ENCODE assay signal across 1 fruit fly cellular context in the genomic region with DNA sequence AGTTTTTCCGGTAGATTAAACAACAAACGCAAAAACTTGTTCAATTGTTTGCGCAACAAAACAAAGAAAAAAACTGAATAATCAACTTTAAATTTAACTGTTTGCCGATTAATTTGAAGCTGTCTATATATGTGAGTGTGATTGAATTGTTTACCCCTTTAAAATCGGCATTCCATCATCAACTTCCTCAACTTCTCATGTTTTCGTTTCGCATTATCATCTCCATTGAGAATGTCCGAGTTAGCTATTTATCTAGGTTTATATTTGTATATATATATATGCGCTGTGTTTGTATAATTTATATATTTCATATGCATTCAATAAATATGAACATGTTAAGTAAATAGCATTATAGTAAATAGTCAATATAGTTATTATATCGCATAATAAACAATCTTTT.
TF ChIP-seq lines count a peak whose summit lies in the region.

No protein-coding gene starts in this region.

TF ChIP-seq in whole organism, embryonic, 481 proteins besides CTCF, POLR2A, EP300 and RAD21 (continued from another document and continues in another):
- no peak for TF ChIP-seq ems (GFP tag; optimal IDR thresholded peaks at IDR 0.05; lab: Kevin White, UChicago)
- TF ChIP-seq CG11696 (GFP tag; IDR thresholded peaks at IDR 0.05; lab: Robert Waterston, UW), result no peak
- TF ChIP-seq NFAT (GFP tag; IDR thresholded peaks at IDR 0.05; lab: Robert Waterston, UW), result no peak
- TF ChIP-seq tio (GFP tag; optimal IDR thresholded peaks at IDR 0.05; lab: Kevin White, UChicago), result no peak
- TF ChIP-seq ewg (GFP tag; optimal IDR thresholded peaks at IDR 0.05; lab: Kevin White, UChicago), result no peak
- TF ChIP-seq unc-4 (GFP tag; IDR thresholded peaks at IDR 0.05; lab: Robert Waterston, UW; ENCODE audit: partially characterized antibody), result no peak
- TF ChIP-seq Dref (GFP tag; IDR thresholded peaks at IDR 0.05; lab: Robert Waterston, UW), result no peak
- no peak; the same call in 1 of the 2 replicates for TF ChIP-seq seq (GFP tag; IDR thresholded peaks at IDR 0.05; lab: Robert Waterston, UW)
- peak; percentile 23 for TF ChIP-seq CG1233 (GFP tag; optimal IDR thresholded peaks at IDR 0.05; lab: Kevin White, UChicago)
- no peak for TF ChIP-seq nmo (GFP tag; optimal IDR thresholded peaks at IDR 0.05; lab: Kevin White, UChicago)
- no peak for TF ChIP-seq dmrt11E (tag; optimal IDR thresholded peaks at IDR 0.05; lab: Kevin White, UChicago)
- TF ChIP-seq exex (tag; optimal IDR thresholded peaks at IDR 0.05; lab: Kevin White, UChicago), result peak; percentile 11
- TF ChIP-seq da (GFP tag; optimal IDR thresholded peaks at IDR 0.05; lab: Kevin White, UChicago), result no peak
- TF ChIP-seq E2f2 (GFP tag; IDR thresholded peaks at IDR 0.05; lab: Robert Waterston, UW), result no peak
- no peak for TF ChIP-seq CG1603 (tag; optimal IDR thresholded peaks at IDR 0.05; lab: Kevin White, UChicago)
- no peak for TF ChIP-seq CG11085 (GFP tag; IDR thresholded peaks at IDR 0.05; lab: Robert Waterston, UW)
- TF ChIP-seq sug (tag; optimal IDR thresholded peaks at IDR 0.05; lab: Kevin White, UChicago), result peak; percentile 23
- no peak for TF ChIP-seq Neu2 (GFP tag; optimal IDR thresholded peaks at IDR 0.05; lab: Kevin White, UChicago; ENCODE audit: borderline replicate concordance)
- no peak for TF ChIP-seq slp2 (GFP tag; optimal IDR thresholded peaks at IDR 0.05; lab: Kevin White, UChicago)
- no peak for TF ChIP-seq sc (optimal IDR thresholded peaks at IDR 0.05; lab: Kevin White, UChicago)
- no peak for TF ChIP-seq sc (GFP tag; optimal IDR thresholded peaks at IDR 0.05; lab: Kevin White, UChicago)
- no peak for TF ChIP-seq grau (tag; optimal IDR thresholded peaks at IDR 0.05; lab: Kevin White, UChicago)
- peak; percentile 65 for TF ChIP-seq Hmr (GFP tag; optimal IDR thresholded peaks at IDR 0.05; lab: Kevin White, UChicago)
- no peak for TF ChIP-seq tll (GFP tag; optimal IDR thresholded peaks at IDR 0.05; lab: Kevin White, UChicago)
- TF ChIP-seq bcd (GFP tag; optimal IDR thresholded peaks at IDR 0.05; lab: Kevin White, UChicago), result no peak
- TF ChIP-seq Hsf (GFP tag; optimal IDR thresholded peaks at IDR 0.05; lab: Kevin White, UChicago), result no peak
- no peak for TF ChIP-seq Ssrp (tag; optimal IDR thresholded peaks at IDR 0.05; lab: Kevin White, UChicago)
- no peak for TF ChIP-seq ssp (GFP tag; IDR thresholded peaks at IDR 0.05; lab: Robert Waterston, UW)
- TF ChIP-seq CG34422 (GFP tag; IDR thresholded peaks at IDR 0.05; lab: Robert Waterston, UW), result no peak
- no peak for TF ChIP-seq CG10565 (GFP tag; optimal IDR thresholded peaks at IDR 0.05; lab: Kevin White, UChicago)
- no peak for TF ChIP-seq CG31441 (GFP tag; IDR thresholded peaks at IDR 0.05; lab: Robert Waterston, UW)
- no peak for TF ChIP-seq oc (tag; optimal IDR thresholded peaks at IDR 0.05; lab: Kevin White, UChicago)
- no peak for TF ChIP-seq CG13624 (GFP tag; optimal IDR thresholded peaks at IDR 0.05; lab: Kevin White, UChicago)
- TF ChIP-seq p53 (GFP tag; optimal IDR thresholded peaks at IDR 0.05; lab: Kevin White, UChicago), result no peak
- TF ChIP-seq pnt (GFP tag; optimal IDR thresholded peaks at IDR 0.05; lab: Kevin White, UChicago), result no peak
- no peak for TF ChIP-seq CrebB (tag; optimal IDR thresholded peaks at IDR 0.05; lab: Kevin White, UChicago)
- TF ChIP-seq MTF-1 (GFP tag; optimal IDR thresholded peaks at IDR 0.05; lab: Kevin White, UChicago; ENCODE audit: borderline replicate concordance), result no peak
- no peak for TF ChIP-seq CG4820 (GFP tag; optimal IDR thresholded peaks at IDR 0.05; lab: Kevin White, UChicago)
- no peak for TF ChIP-seq Antp (GFP tag; optimal IDR thresholded peaks at IDR 0.05; lab: Kevin White, UChicago)
- TF ChIP-seq Mad (GFP tag; optimal IDR thresholded peaks at IDR 0.05; lab: Kevin White, UChicago), result no peak
- no peak for TF ChIP-seq amos (GFP tag; IDR thresholded peaks at IDR 0.05; lab: Robert Waterston, UW; ENCODE audit: partially characterized antibody)
- no peak for TF ChIP-seq Scr (GFP tag; IDR thresholded peaks at IDR 0.05; lab: Robert Waterston, UW; ENCODE audit: partially characterized antibody)
- no peak for TF ChIP-seq MESR4 (GFP tag; optimal IDR thresholded peaks at IDR 0.05; lab: Kevin White, UChicago)
- no peak for TF ChIP-seq Ets65A (GFP tag; lab: Kevin White, UChicago)
- TF ChIP-seq pho (GFP tag; optimal IDR thresholded peaks at IDR 0.05; lab: Kevin White, UChicago), result no peak
- no peak for TF ChIP-seq HLH4C (GFP tag; IDR thresholded peaks at IDR 0.05; lab: Robert Waterston, UW; ENCODE audit: partially characterized antibody)
- TF ChIP-seq rib (GFP tag; IDR thresholded peaks at IDR 0.05; lab: Robert Waterston, UW), result no peak
- TF ChIP-seq Camta (GFP tag; optimal IDR thresholded peaks at IDR 0.05; lab: Kevin White, UChicago), result no peak
- TF ChIP-seq B-H1 (GFP tag; IDR thresholded peaks at IDR 0.05; lab: Robert Waterston, UW), result no peak
- peak; percentile 50 for TF ChIP-seq Fer1 (GFP tag; optimal IDR thresholded peaks at IDR 0.05; lab: Kevin White, UChicago)
- no peak for TF ChIP-seq repo (GFP tag; optimal IDR thresholded peaks at IDR 0.05; lab: Kevin White, UChicago)
- no peak for TF ChIP-seq Optix (GFP tag; IDR thresholded peaks at IDR 0.05; lab: Robert Waterston, UW)
- TF ChIP-seq HLHmδ (GFP tag; optimal IDR thresholded peaks at IDR 0.05; lab: Kevin White, UChicago), result no peak
- TF ChIP-seq Lhr (GFP tag; optimal IDR thresholded peaks at IDR 0.05; lab: Kevin White, UChicago), result no peak
- TF ChIP-seq maf-S (GFP tag; optimal IDR thresholded peaks at IDR 0.05; lab: Kevin White, UChicago), result no peak
- TF ChIP-seq sqz (GFP tag; optimal IDR thresholded peaks at IDR 0.05; lab: Kevin White, UChicago), result peak; percentile 14
- TF ChIP-seq CG17912 (GFP tag; optimal IDR thresholded peaks at IDR 0.05; lab: Kevin White, UChicago), result no peak
- TF ChIP-seq hbn (GFP tag; IDR thresholded peaks at IDR 0.05; lab: Robert Waterston, UW; ENCODE audit: partially characterized antibody), result no peak
- TF ChIP-seq CG17186 (GFP tag; optimal IDR thresholded peaks at IDR 0.05; lab: Kevin White, UChicago), result no peak
- TF ChIP-seq CG4360 (GFP tag; IDR thresholded peaks at IDR 0.05; lab: Robert Waterston, UW), result no peak
- TF ChIP-seq so (GFP tag; IDR thresholded peaks at IDR 0.05; lab: Robert Waterston, UW), result no peak
- peak; percentile 16 for TF ChIP-seq HHEX (GFP tag; optimal IDR thresholded peaks at IDR 0.05; lab: Kevin White, UChicago)
- TF ChIP-seq HmgZ (tag; optimal IDR thresholded peaks at IDR 0.05; lab: Kevin White, UChicago), result no peak
- TF ChIP-seq Dp (GFP tag; optimal IDR thresholded peaks at IDR 0.05; lab: Kevin White, UChicago), result no peak
- TF ChIP-seq az2 (GFP tag; optimal IDR thresholded peaks at IDR 0.05; lab: Kevin White, UChicago), result no peak
- peak; percentile 66 for TF ChIP-seq CG2678 (tag; optimal IDR thresholded peaks at IDR 0.05; lab: Kevin White, UChicago)
- TF ChIP-seq CG10543 (GFP tag; optimal IDR thresholded peaks at IDR 0.05; lab: Kevin White, UChicago), result peak; percentile 32
- TF ChIP-seq twi (tag; optimal IDR thresholded peaks at IDR 0.05; lab: Kevin White, UChicago), result no peak
- no peak for TF ChIP-seq mld (GFP tag; IDR thresholded peaks at IDR 0.05; lab: Robert Waterston, UW; ENCODE audit: partially characterized antibody)
- no peak for TF ChIP-seq CG12942 (GFP tag; optimal IDR thresholded peaks at IDR 0.05; lab: Kevin White, UChicago)
- TF ChIP-seq CG3065 (GFP tag; optimal IDR thresholded peaks at IDR 0.05; lab: Kevin White, UChicago), result no peak
- peak in 1 of 2 experiments; percentile 77 for TF ChIP-seq Eip74EF (GFP tag; optimal IDR thresholded peaks at IDR 0.05; lab: Kevin White, UChicago)
- TF ChIP-seq hb (GFP tag; IDR thresholded peaks at IDR 0.05; lab: Robert Waterston, UW; ENCODE audit: partially characterized antibody), result no peak
- no peak for TF ChIP-seq lilli (GFP tag; optimal IDR thresholded peaks at IDR 0.05; lab: Kevin White, UChicago)
- peak; percentile 48 for TF ChIP-seq PHDP (tag; optimal IDR thresholded peaks at IDR 0.05; lab: Kevin White, UChicago)
- TF ChIP-seq Sry-δ (GFP tag; optimal IDR thresholded peaks at IDR 0.05; lab: Kevin White, UChicago), result no peak
- peak; percentile 15 for TF ChIP-seq CG17359 (tag; optimal IDR thresholded peaks at IDR 0.05; lab: Kevin White, UChicago)
- TF ChIP-seq Abd-B (GFP tag; optimal IDR thresholded peaks at IDR 0.05; lab: Kevin White, UChicago), result no peak
- no peak for TF ChIP-seq shn (GFP tag; optimal IDR thresholded peaks at IDR 0.05; lab: Kevin White, UChicago)
- no peak for TF ChIP-seq Opbp (GFP tag; IDR thresholded peaks at IDR 0.05; lab: Robert Waterston, UW; ENCODE audit: partially characterized antibody)
- TF ChIP-seq ftz-f1 (GFP tag; optimal IDR thresholded peaks at IDR 0.05; lab: Kevin White, UChicago), result no peak
- TF ChIP-seq Side (GFP tag; optimal IDR thresholded peaks at IDR 0.05; lab: Kevin White, UChicago), result no peak
- no peak for TF ChIP-seq org-1 (GFP tag; optimal IDR thresholded peaks at IDR 0.05; lab: Kevin White, UChicago)
- no peak for TF ChIP-seq cato (GFP tag; optimal IDR thresholded peaks at IDR 0.05; lab: Kevin White, UChicago; ENCODE audit: borderline replicate concordance)
- peak; percentile 50; the same call in 1 of the 2 replicates for TF ChIP-seq Rfx (GFP tag; IDR thresholded peaks at IDR 0.05; lab: Robert Waterston, UW)
- no peak for TF ChIP-seq CG7556 (GFP tag; optimal IDR thresholded peaks at IDR 0.05; lab: Kevin White, UChicago)
- no peak for TF ChIP-seq br (optimal IDR thresholded peaks at IDR 0.05; lab: Kevin White, UChicago)
- TF ChIP-seq CG10431 (GFP tag; optimal IDR thresholded peaks at IDR 0.05; lab: Kevin White, UChicago), result no peak
- TF ChIP-seq H2.0 (GFP tag; IDR thresholded peaks at IDR 0.05; lab: Robert Waterston, UW), result no peak
- TF ChIP-seq CG10959 (GFP tag; IDR thresholded peaks at IDR 0.05; lab: Robert Waterston, UW), result no peak
- no peak for TF ChIP-seq CG3847 (GFP tag; IDR thresholded peaks at IDR 0.05; lab: Robert Waterston, UW)
- TF ChIP-seq CG8290 (GFP tag; optimal IDR thresholded peaks at IDR 0.05; lab: Kevin White, UChicago), result no peak
- TF ChIP-seq CG8290 (tag; optimal IDR thresholded peaks at IDR 0.05; lab: Kevin White, UChicago), result no peak
- no peak for TF ChIP-seq chif (GFP tag; optimal IDR thresholded peaks at IDR 0.05; lab: Kevin White, UChicago)
- no peak for TF ChIP-seq Atf3 (GFP tag; optimal IDR thresholded peaks at IDR 0.05; lab: Kevin White, UChicago)
- TF ChIP-seq Ada2b (GFP tag; IDR thresholded peaks at IDR 0.05; lab: Robert Waterston, UW), result no peak
- TF ChIP-seq ranshi (GFP tag; IDR thresholded peaks at IDR 0.05; lab: Robert Waterston, UW), result no peak
- no peak for TF ChIP-seq usp (GFP tag; optimal IDR thresholded peaks at IDR 0.05; lab: Kevin White, UChicago)
- no peak for TF ChIP-seq CG31224 (GFP tag; IDR thresholded peaks at IDR 0.05; lab: Robert Waterston, UW)
- TF ChIP-seq Hr3 (GFP tag; optimal IDR thresholded peaks at IDR 0.05; lab: Kevin White, UChicago), result no peak
- no peak for TF ChIP-seq Mes4 (GFP tag; optimal IDR thresholded peaks at IDR 0.05; lab: Kevin White, UChicago)
- TF ChIP-seq lmd (GFP tag; IDR thresholded peaks at IDR 0.05; lab: Robert Waterston, UW), result no peak
- no peak for TF ChIP-seq dm (GFP tag; optimal IDR thresholded peaks at IDR 0.05; lab: Kevin White, UChicago)
- TF ChIP-seq CG17568 (GFP tag; optimal IDR thresholded peaks at IDR 0.05; lab: Kevin White, UChicago), result no peak
- TF ChIP-seq CG30020 (tag; optimal IDR thresholded peaks at IDR 0.05; lab: Kevin White, UChicago), result no peak
- no peak for TF ChIP-seq CG13287 (GFP tag; IDR thresholded peaks at IDR 0.05; lab: Robert Waterston, UW; ENCODE audit: partially characterized antibody)
- TF ChIP-seq sob (GFP tag; IDR thresholded peaks at IDR 0.05; lab: Robert Waterston, UW), result no peak
- TF ChIP-seq Ets97D (GFP tag; optimal IDR thresholded peaks at IDR 0.05; lab: Kevin White, UChicago), result no peak
- TF ChIP-seq unpg (GFP tag; optimal IDR thresholded peaks at IDR 0.05; lab: Kevin White, UChicago), result no peak
- TF ChIP-seq CG4617 (GFP tag; optimal IDR thresholded peaks at IDR 0.05; lab: Kevin White, UChicago; ENCODE audit: borderline replicate concordance), result no peak
- no peak for TF ChIP-seq nerfin-1 (tag; optimal IDR thresholded peaks at IDR 0.05; lab: Kevin White, UChicago)
- TF ChIP-seq CG3163 (GFP tag; optimal IDR thresholded peaks at IDR 0.05; lab: Kevin White, UChicago), result no peak
- TF ChIP-seq Taf1 (GFP tag; IDR thresholded peaks at IDR 0.05; lab: Robert Waterston, UW), result no peak
- no peak for TF ChIP-seq CG10321 (GFP tag; IDR thresholded peaks at IDR 0.05; lab: Robert Waterston, UW)
- no peak for TF ChIP-seq CG7271 (tag; optimal IDR thresholded peaks at IDR 0.05; lab: Kevin White, UChicago)
- peak; percentile 7 for TF ChIP-seq Dek (tag; optimal IDR thresholded peaks at IDR 0.05; lab: Kevin White, UChicago)
- TF ChIP-seq Fer2 (tag; optimal IDR thresholded peaks at IDR 0.05; lab: Kevin White, UChicago), result peak; percentile 8
- no peak for TF ChIP-seq Hmx (GFP tag; optimal IDR thresholded peaks at IDR 0.05; lab: Kevin White, UChicago)
- TF ChIP-seq YL-1 (GFP tag; optimal IDR thresholded peaks at IDR 0.05; lab: Kevin White, UChicago), result no peak
- no peak for TF ChIP-seq CG6689 (GFP tag; IDR thresholded peaks at IDR 0.05; lab: Robert Waterston, UW)
- peak in 1 of 2 experiments; percentile 6 for TF ChIP-seq Pdp1 (GFP tag; optimal IDR thresholded peaks at IDR 0.05; lab: Kevin White, UChicago)
- no peak for TF ChIP-seq ERR (GFP tag; optimal IDR thresholded peaks at IDR 0.05; lab: Kevin White, UChicago)
- TF ChIP-seq CG14441 (GFP tag; IDR thresholded peaks at IDR 0.05; lab: Robert Waterston, UW), result no peak
- no peak for TF ChIP-seq CG1529 (GFP tag; optimal IDR thresholded peaks at IDR 0.05; lab: Kevin White, UChicago)
- TF ChIP-seq phol (tag; optimal IDR thresholded peaks at IDR 0.05; lab: Kevin White, UChicago), result no peak
- no peak for TF ChIP-seq CG12104 (GFP tag; optimal IDR thresholded peaks at IDR 0.05; lab: Kevin White, UChicago)
- no peak for TF ChIP-seq CG13424 (tag; optimal IDR thresholded peaks at IDR 0.05; lab: Kevin White, UChicago)
- no peak for TF ChIP-seq CG4424 (GFP tag; optimal IDR thresholded peaks at IDR 0.05; lab: Kevin White, UChicago)
- no peak for TF ChIP-seq CG1647 (GFP tag; optimal IDR thresholded peaks at IDR 0.05; lab: Kevin White, UChicago)
- peak; percentile 15 for TF ChIP-seq CG8924 (tag; optimal IDR thresholded peaks at IDR 0.05; lab: Kevin White, UChicago)
- no peak for TF ChIP-seq CG14860 (GFP tag; IDR thresholded peaks at IDR 0.05; lab: Robert Waterston, UW; ENCODE audit: partially characterized antibody)
- peak; percentile 46 for TF ChIP-seq B-H2 (GFP tag; optimal IDR thresholded peaks at IDR 0.05; lab: Kevin White, UChicago)
- no peak for TF ChIP-seq chn (GFP tag; optimal IDR thresholded peaks at IDR 0.05; lab: Kevin White, UChicago)
